Fruit fly (Drosophila melanogaster): ENCODE measurements around the gene Acp95EF.

Acp95EF gene

dm6 chr3R:24276104-24277008 lies 47.6 kb downstream of the Acp95EF start, which contains the start of gene Orct (continued):
- peak; percentile 27 for TF ChIP-seq emc (GFP tag; optimal IDR thresholded peaks at IDR 0.05)
- no peak for TF ChIP-seq nom (GFP tag; optimal IDR thresholded peaks at IDR 0.05)
- TF ChIP-seq gem (tag; optimal IDR thresholded peaks at IDR 0.05): peak; percentile 87
- TF ChIP-seq ara (GFP tag; IDR thresholded peaks at IDR 0.05): 0 out of 2 replicates have a peak, but pooled peaks have one; percentile 30
- TF ChIP-seq CG10267 (tag; optimal IDR thresholded peaks at IDR 0.05): peak; percentile 52
- peak; percentile 79 for TF ChIP-seq dmrt99B (tag; optimal IDR thresholded peaks at IDR 0.05)
- TF ChIP-seq ci (GFP tag; IDR thresholded peaks at IDR 0.05): no peak; the same call in 1 of the 3 replicates
- peak; percentile 70 for TF ChIP-seq caup (GFP tag; optimal IDR thresholded peaks at IDR 0.05; ENCODE audit: severe bottlenecking)
- TF ChIP-seq CG2120 (GFP tag; optimal IDR thresholded peaks at IDR 0.05): peak; percentile 92
- no peak for TF ChIP-seq vnd (GFP tag; IDR thresholded peaks at IDR 0.05; ENCODE audit: partially characterized antibody)
- peak; percentile 34 for TF ChIP-seq Fer2 (tag; optimal IDR thresholded peaks at IDR 0.05)
- TF ChIP-seq ftz-f1 (GFP tag; optimal IDR thresholded peaks at IDR 0.05): peak; percentile 9
- no peak for TF ChIP-seq sr (GFP tag; IDR thresholded peaks at IDR 0.05)
- TF ChIP-seq trem (tag; optimal IDR thresholded peaks at IDR 0.05): peak; percentile 15
- peak in 1 of 2 experiments; percentile 71 for TF ChIP-seq Eip74EF (GFP tag; optimal IDR thresholded peaks at IDR 0.05)
- peak; percentile 55 for TF ChIP-seq Camta (GFP tag; optimal IDR thresholded peaks at IDR 0.05)
- TF ChIP-seq CG9609 (GFP tag; optimal IDR thresholded peaks at IDR 0.05): peak; percentile 53
- peak; percentile 38 for TF ChIP-seq CG1602 (GFP tag; optimal IDR thresholded peaks at IDR 0.05)
- TF ChIP-seq ash1 (GFP tag; optimal IDR thresholded peaks at IDR 0.05): no peak
- no peak for TF ChIP-seq dati (GFP tag; IDR thresholded peaks at IDR 0.05)
- TF ChIP-seq CG12104 (GFP tag; optimal IDR thresholded peaks at IDR 0.05): peak; percentile 63
- TF ChIP-seq Ssrp (tag; optimal IDR thresholded peaks at IDR 0.05): peak; percentile 55
- peak; percentile 78 for TF ChIP-seq lilli (GFP tag; optimal IDR thresholded peaks at IDR 0.05)
- TF ChIP-seq CG43689 (GFP tag; IDR thresholded peaks at IDR 0.05): 0 out of 2 replicates have a peak, but pooled peaks have one; percentile 24
- TF ChIP-seq ro (GFP tag; IDR thresholded peaks at IDR 0.05): no peak
- peak; percentile 2 for TF ChIP-seq luna (GFP tag; optimal IDR thresholded peaks at IDR 0.05)
- TF ChIP-seq CG17328 (GFP tag; IDR thresholded peaks at IDR 0.05): no peak
- TF ChIP-seq NC2α (GFP tag; optimal IDR thresholded peaks at IDR 0.05): no peak
- TF ChIP-seq Asciz (GFP tag; optimal IDR thresholded peaks at IDR 0.05): peak; percentile 62
- TF ChIP-seq z (GFP tag; IDR thresholded peaks at IDR 0.05): no peak
- peak; percentile 75 for TF ChIP-seq NfI (GFP tag; optimal IDR thresholded peaks at IDR 0.05)
- TF ChIP-seq sd (tag; optimal IDR thresholded peaks at IDR 0.05): peak; percentile 29
- peak; percentile 70 for TF ChIP-seq Sox102F (GFP tag; optimal IDR thresholded peaks at IDR 0.05)
- peak; percentile 87 for TF ChIP-seq HLH54F (GFP tag; optimal IDR thresholded peaks at IDR 0.05)
- no peak for TF ChIP-seq CG14965 (GFP tag; optimal IDR thresholded peaks at IDR 0.05; ENCODE audit: borderline replicate concordance)
- TF ChIP-seq CG6654 (GFP tag; optimal IDR thresholded peaks at IDR 0.05): peak; percentile 70
- peak; percentile 59; the same call in 1 of the 2 replicates for TF ChIP-seq CG11247 (GFP tag; IDR thresholded peaks at IDR 0.05)
- peak; percentile 59 for TF ChIP-seq mirr (GFP tag; optimal IDR thresholded peaks at IDR 0.05)
- TF ChIP-seq row (GFP tag; IDR thresholded peaks at IDR 0.05): peak; percentile 74
- no peak for TF ChIP-seq gfzf (GFP tag; optimal IDR thresholded peaks at IDR 0.05)
- TF ChIP-seq twi (tag; optimal IDR thresholded peaks at IDR 0.05): peak; percentile 45
- TF ChIP-seq zen (tag; optimal IDR thresholded peaks at IDR 0.05): peak; percentile 3
- peak; percentile 63 for TF ChIP-seq Hey (tag; optimal IDR thresholded peaks at IDR 0.05)
- TF ChIP-seq Kr (GFP tag; optimal IDR thresholded peaks at IDR 0.05): no peak
- TF ChIP-seq seq (GFP tag; IDR thresholded peaks at IDR 0.05): peak; percentile 63; the same call in 1 of the 2 replicates
- TF ChIP-seq CG11695 (GFP tag; IDR thresholded peaks at IDR 0.05): peak; percentile 72
- TF ChIP-seq CG2116 (GFP tag; optimal IDR thresholded peaks at IDR 0.05): peak; percentile 13
- peak; percentile 61 for TF ChIP-seq Hr3 (GFP tag; optimal IDR thresholded peaks at IDR 0.05)

Data from whole organism, embryonic.